Fruit fly (Drosophila melanogaster) whole organism, embryonic: ENCODE data around the gene Tengl3.

Source experiments
- ATbp ChIP-seq: fragments of 200-800 bp; sonication (Bioruptor generic); optimal IDR thresholded peaks from 2 replicates; lab custom pipeline; 2017; ENCODE audit warnings: missing biosample characterization, mild to moderate bottlenecking, missing genetic modification characterization, missing genetic modification reagents
- CG10366 ChIP-seq: fragments of 200-800 bp; sonication (Bioruptor generic); IDR thresholded peaks from 2 replicates; pipeline ENCODE4 v1.3.6; 2022; ENCODE audit warnings: missing biosample characterization, missing genetic modification characterization
- CG10654 ChIP-seq: fragments of 200-800 bp; sonication (Bioruptor generic); optimal IDR thresholded peaks from 2 replicates; lab custom pipeline; 2016; ENCODE audit warnings: missing biosample characterization, missing genetic modification characterization
- CG11398 ChIP-seq: fragments of 200-800 bp; sonication (Bioruptor generic); optimal IDR thresholded peaks from 2 replicates; lab custom pipeline; 2016; ENCODE audit warnings: missing biosample characterization, missing genetic modification characterization
- CG11560 ChIP-seq: fragments of 200-800 bp; sonication (Bioruptor generic); IDR thresholded peaks from 3 replicates; pipeline ENCODE4 v1.3.6; 2022; ENCODE audit warnings: missing biosample characterization, missing genetic modification characterization
- CG13624 ChIP-seq: fragments of 200-800 bp; sonication (Bioruptor generic); optimal IDR thresholded peaks from 2 replicates; lab custom pipeline; 2016; ENCODE audit warnings: missing biosample characterization, missing genetic modification characterization
- CG14667 ChIP-seq: fragments of 200-800 bp; sonication (Bioruptor generic); IDR thresholded peaks from 2 replicates; pipeline ENCODE4 v1.3.6; 2022; ENCODE audit warnings: missing biosample characterization, missing genetic modification characterization
- CG1529 ChIP-seq: fragments of 200-800 bp; sonication (Bioruptor generic); optimal IDR thresholded peaks from 3 replicates; lab custom pipeline; 2018; ENCODE audit warnings: missing biosample characterization, missing genetic modification characterization
- CG17359 ChIP-seq: fragments of 200-800 bp; sonication (Bioruptor generic); optimal IDR thresholded peaks from 3 replicates; lab custom pipeline; 2018; ENCODE audit warnings: missing biosample characterization, mild to moderate bottlenecking, missing genetic modification characterization, moderate library complexity
- CG17829 ChIP-seq: fragments of 200-800 bp; optimal IDR thresholded peaks from 2 replicates; lab custom pipeline; 2019; ENCODE audit warnings: missing biosample characterization, mild to moderate bottlenecking, missing genetic modification characterization, moderate library complexity
- CG31388 ChIP-seq: fragments of 200-800 bp; sonication (Bioruptor generic); optimal IDR thresholded peaks from 2 replicates; lab custom pipeline; 2016; ENCODE audit warnings: missing biosample characterization, missing genetic modification characterization
- CG42726 ChIP-seq: fragments of 200-800 bp; sonication (Bioruptor generic); IDR thresholded peaks from 2 replicates; pipeline ENCODE4 v1.3.6; 2022; ENCODE audit warnings: missing biosample characterization, missing genetic modification characterization; ENCODE audit not compliant: partially characterized antibody
- CG4282 ChIP-seq: fragments of 200-800 bp; sonication (Bioruptor generic); optimal IDR thresholded peaks from 2 replicates; lab custom pipeline; 2016; ENCODE audit warnings: missing biosample characterization, missing genetic modification characterization
- CG6272 ChIP-seq: fragments of 200-800 bp; sonication (Bioruptor generic); IDR thresholded peaks from 2 replicates; pipeline ENCODE4 v1.3.6; 2022; ENCODE audit warnings: missing biosample characterization, missing genetic modification characterization
- CG6791 ChIP-seq: fragments of 200-800 bp; sonication (Bioruptor generic); IDR thresholded peaks from 3 replicates; pipeline ENCODE4 v1.3.6; 2022; ENCODE audit warnings: missing biosample characterization, missing genetic modification characterization; ENCODE audit not compliant: partially characterized antibody
- CG8089 ChIP-seq: fragments of 200-800 bp; sonication (Bioruptor generic); optimal IDR thresholded peaks from 3 replicates; lab custom pipeline; 2016; ENCODE audit warnings: missing biosample characterization, missing genetic modification characterization
- CG9932 ChIP-seq: fragments of 200-800 bp; sonication (Bioruptor generic); IDR thresholded peaks from 2 replicates; pipeline ENCODE4 v1.3.6; 2022; ENCODE audit warnings: missing biosample characterization, missing genetic modification characterization
- Chrac-16 ChIP-seq: fragments of 200-800 bp; sonication (Bioruptor generic); optimal IDR thresholded peaks from 3 replicates; lab custom pipeline; 2016; ENCODE audit warnings: missing biosample characterization, missing genetic modification characterization
- CoRest ChIP-seq: fragments of 200-800 bp; sonication (Bioruptor generic); optimal IDR thresholded peaks from 3 replicates; lab custom pipeline; 2018; ENCODE audit warnings: missing biosample characterization, mild to moderate bottlenecking, missing genetic modification characterization, moderate library complexity
- D ChIP-seq, 2 experiments: fragments of 200-800 bp in 1 of 2; fragments of >200 bp in 1 of 2; sonication (Bioruptor generic) in 1 of 2; optimal IDR thresholded peaks; 2 replicates in 1 of 2; 3 replicates in 1 of 2; lab custom pipeline; 2017; ENCODE audit warnings: mild to moderate bottlenecking in 1 of 2, missing biosample characterization in 1 of 2, missing genetic modification characterization in 1 of 2, missing genetic modification reagents in 1 of 2
- D19A ChIP-seq: fragments of 200-800 bp; optimal IDR thresholded peaks from 3 replicates; lab custom pipeline; 2019; ENCODE audit warnings: missing biosample characterization, mild to moderate bottlenecking, missing genetic modification characterization, moderate library complexity
- HmgZ ChIP-seq: fragments of 200-800 bp; sonication (Bioruptor generic); optimal IDR thresholded peaks from 2 replicates; lab custom pipeline; 2018; ENCODE audit warnings: missing biosample characterization, mild to moderate bottlenecking, missing genetic modification characterization
- Jarid2 ChIP-seq: fragments of 200-800 bp; sonication (Bioruptor generic); optimal IDR thresholded peaks from 3 replicates; lab custom pipeline; 2017; ENCODE audit warnings: mild to moderate bottlenecking, missing biosample characterization, missing genetic modification reagents, missing genetic modification characterization
- Lim3 ChIP-seq: fragments of 200-800 bp; sonication (Bioruptor generic); IDR thresholded peaks from 2 replicates; pipeline ENCODE4 v1.3.6; 2022; ENCODE audit warnings: missing biosample characterization, missing genetic modification characterization
- Mad ChIP-seq: fragments of 200-800 bp; sonication (Bioruptor generic); optimal IDR thresholded peaks from 2 replicates; lab custom pipeline; 2016; ENCODE audit warnings: missing biosample characterization, missing genetic modification characterization
- Max ChIP-seq: fragments of 200-800 bp; sonication (Bioruptor generic); optimal IDR thresholded peaks from 2 replicates; lab custom pipeline; 2016; ENCODE audit warnings: missing biosample characterization, mild to moderate bottlenecking, missing genetic modification characterization
- Ravus ChIP-seq: fragments of 200-800 bp; sonication (Bioruptor generic); IDR thresholded peaks from 2 replicates; pipeline ENCODE4 v1.3.6; 2022; ENCODE audit warnings: missing biosample characterization, missing genetic modification characterization
- Rfx ChIP-seq: fragments of 200-800 bp; sonication (Bioruptor generic); IDR thresholded peaks from 2 replicates; pipeline ENCODE4 v1.3.6; 2022; ENCODE audit warnings: missing biosample characterization, missing genetic modification characterization
- Usf ChIP-seq: fragments of 200-800 bp; sonication (Bioruptor generic); optimal IDR thresholded peaks from 2 replicates; lab custom pipeline; 2017; ENCODE audit warnings: missing genotype, missing biosample characterization, missing genetic modification characterization
- aop ChIP-seq: fragments of 200-800 bp; sonication (Bioruptor generic); IDR thresholded peaks from 2 replicates; pipeline ENCODE4 v1.3.6; 2022; ENCODE audit warnings: missing biosample characterization, missing genetic modification characterization
- ap ChIP-seq: fragments of 200-800 bp; sonication (Bioruptor generic); IDR thresholded peaks from 2 replicates; pipeline ENCODE4 v1.3.6; 2022; ENCODE audit warnings: missing biosample characterization, missing genetic modification characterization
- bcd ChIP-seq: fragments of 200-800 bp; sonication (Bioruptor generic); optimal IDR thresholded peaks from 2 replicates; lab custom pipeline; 2017; ENCODE audit warnings: missing biosample characterization, mild to moderate bottlenecking, missing genetic modification characterization
- cato ChIP-seq: fragments of 200-800 bp; sonication (Bioruptor generic); optimal IDR thresholded peaks from 2 replicates; lab custom pipeline; 2016; ENCODE audit warnings: missing biosample characterization, missing genetic modification characterization, borderline replicate concordance
- caup ChIP-seq: fragments of 200-800 bp; sonication (Bioruptor generic); optimal IDR thresholded peaks from 3 replicates; lab custom pipeline; 2017; ENCODE audit warnings: missing biosample characterization, mild to moderate bottlenecking, missing genetic modification characterization, moderate library complexity; ENCODE audit not compliant: severe bottlenecking
- croc ChIP-seq: fragments of 200-800 bp; sonication (Bioruptor generic); conservative IDR thresholded peaks from 3 replicates; pipeline ENCODE4 v1.3.6; 2022; ENCODE audit warnings: missing biosample characterization, missing genetic modification characterization
- dmrt99B ChIP-seq: fragments of 200-800 bp; sonication (Bioruptor generic); optimal IDR thresholded peaks from 2 replicates; lab custom pipeline; 2018; ENCODE audit warnings: missing biosample characterization, mild to moderate bottlenecking, missing genetic modification characterization, moderate library complexity
- grau ChIP-seq: fragments of 200-800 bp; optimal IDR thresholded peaks from 3 replicates; lab custom pipeline; 2019; ENCODE audit warnings: missing biosample characterization, mild to moderate bottlenecking, missing genetic modification characterization, moderate library complexity
- gro ChIP-seq: fragments of 200-800 bp; sonication (Bioruptor generic); optimal IDR thresholded peaks from 2 replicates; lab custom pipeline; 2016; ENCODE audit warnings: missing biosample characterization, missing genetic modification characterization
- jumu ChIP-seq: fragments of 200-800 bp; sonication (Bioruptor generic); optimal IDR thresholded peaks from 3 replicates; lab custom pipeline; 2016; ENCODE audit warnings: missing biosample characterization, missing genetic modification characterization
- lbe ChIP-seq: fragments of 200-800 bp; sonication (Bioruptor generic); optimal IDR thresholded peaks from 2 replicates; lab custom pipeline; 2016; ENCODE audit warnings: missing biosample characterization, mild to moderate bottlenecking, missing genetic modification characterization
- peb ChIP-seq: fragments of 200-800 bp; sonication (Bioruptor generic); IDR thresholded peaks from 2 replicates; pipeline ENCODE4 v1.3.6; 2022; ENCODE audit warnings: missing biosample characterization, missing genetic modification characterization
- psq ChIP-seq: fragments of 200-800 bp; sonication (Bioruptor generic); optimal IDR thresholded peaks from 2 replicates; lab custom pipeline; 2017; ENCODE audit warnings: missing biosample characterization, missing genetic modification characterization
- schlank ChIP-seq: fragments of 200-800 bp; sonication (Bioruptor generic); optimal IDR thresholded peaks from 2 replicates; lab custom pipeline; 2018; ENCODE audit warnings: missing biosample characterization, mild to moderate bottlenecking, missing genetic modification characterization
- sd ChIP-seq: fragments of 200-800 bp; sonication (Bioruptor generic); optimal IDR thresholded peaks from 3 replicates; lab custom pipeline; 2018; ENCODE audit warnings: missing biosample characterization, mild to moderate bottlenecking, missing genetic modification characterization, moderate library complexity
- slp2 ChIP-seq: fragments of 200-800 bp; sonication (Bioruptor generic); optimal IDR thresholded peaks from 2 replicates; lab custom pipeline; 2016; ENCODE audit warnings: missing biosample characterization, missing genetic modification characterization
- tin ChIP-seq: fragments of 200-800 bp; sonication (Bioruptor generic); optimal IDR thresholded peaks from 3 replicates; lab custom pipeline; 2016; ENCODE audit warnings: missing biosample characterization, missing genetic modification characterization
- toy ChIP-seq: fragments of 200-800 bp; sonication (Bioruptor generic); IDR thresholded peaks from 2 replicates; pipeline ENCODE4 v1.3.6; 2022; ENCODE audit warnings: missing biosample characterization, missing genetic modification characterization
- trem ChIP-seq: fragments of 200-800 bp; optimal IDR thresholded peaks from 3 replicates; lab custom pipeline; 2019; ENCODE audit warnings: missing biosample characterization, mild to moderate bottlenecking, missing genetic modification characterization, moderate library complexity
- vfl ChIP-seq: fragments of 200-800 bp; sonication (Bioruptor generic); optimal IDR thresholded peaks from 2 replicates; lab custom pipeline; 2016; ENCODE audit warnings: missing biosample characterization, missing genetic modification characterization

Gene Tengl3

dm6 chr2L:2196590-2197474 is 41.2 kb downstream of the Tengl3 start (continued):
- TF ChIP-seq trem (tag; lab: Kevin White, UChicago) (peak; percentile 17), croc (no peak), CG11560 (tag; lab: Robert Waterston, UW) (no peak), ATbp (no peak), grau (tag; lab: Kevin White, UChicago) (peak; percentile 68), CoRest (tag; lab: Kevin White, UChicago) (peak; percentile 67), Lim3 (GFP tag; lab: Robert Waterston, UW) (no peak), Jarid2 (GFP tag; lab: Kevin White, UChicago) (peak; percentile 55), Chrac-16 (GFP tag; lab: Kevin White, UChicago) (peak; percentile 37), CG14667 (GFP tag; lab: Robert Waterston, UW) (no peak), Rfx (no peak), CG6791 (no peak), sd (tag; lab: Kevin White, UChicago) (peak; percentile 97), D (optimal IDR thresholded peaks at IDR 0.05; lab: Kevin White, UChicago) (peak; percentile 91), D (GFP tag; optimal IDR thresholded peaks at IDR 0.05; lab: Kevin White, UChicago) (peak; percentile 16), CG17829 (peak; percentile 41), HmgZ (tag; lab: Kevin White, UChicago) (peak; percentile 86), jumu (GFP tag; lab: Kevin White, UChicago) (no peak), CG1529 (peak; percentile 35), toy (GFP tag; lab: Robert Waterston, UW) (no peak), tin (peak; percentile 24), cato (GFP tag; lab: Kevin White, UChicago) (no peak), slp2 (no peak), ap (no peak), caup (GFP tag; lab: Kevin White, UChicago) (peak; percentile 46), CG4282 (GFP tag; lab: Kevin White, UChicago) (peak; percentile 70), CG6272 (peak; percentile 43), psq (GFP tag; lab: Kevin White, UChicago) (no peak), vfl (GFP tag; lab: Kevin White, UChicago) (peak; percentile 11), CG11398 (GFP tag; lab: Kevin White, UChicago) (no peak), CG10366 (GFP tag; lab: Robert Waterston, UW) (no peak), Mad (no peak), D19A (peak; percentile 61), peb (GFP tag; lab: Robert Waterston, UW) (no peak), CG8089 (peak; percentile 16), schlank (tag; lab: Kevin White, UChicago) (peak; percentile 55), aop (GFP tag; lab: Robert Waterston, UW) (no peak), CG31388 (no peak), CG42726 (no peak), CG13624 (GFP tag; lab: Kevin White, UChicago) (no peak), CG10654 (GFP tag; lab: Kevin White, UChicago) (no peak), Ravus (no peak), Usf (peak; percentile 68), Max (GFP tag; lab: Kevin White, UChicago) (peak; percentile 70), CG9932 (no peak), CG17359 (tag; lab: Kevin White, UChicago) (peak; percentile 44), bcd (GFP tag; lab: Kevin White, UChicago) (no peak), gro (peak; percentile 56), dmrt99B (tag; lab: Kevin White, UChicago) (peak; percentile 37), lbe (peak; percentile 54)
